Worm (Caenorhabditis elegans): ENCODE data around the gene D1086.21.

D1086.21 gene

ce11 chrV:14094953-14095352, 30.4 kb downstream of the D1086.21 start (continued):
- TF ChIP-seq nhr-90 (tag; optimal IDR thresholded peaks at IDR 0.05; ENCODE audit: poor library complexity) (peak; percentile 46), dsc-1 (tag; optimal IDR thresholded peaks at IDR 0.05) (no peak), lin-14 (GFP tag; optimal IDR thresholded peaks at IDR 0.05) (peak; percentile 84), unc-98 (GFP tag; IDR thresholded peaks at IDR 0.05) (no peak), snpc-4 (tag; optimal IDR thresholded peaks at IDR 0.05) (no peak), zag-1 (tag; optimal IDR thresholded peaks at IDR 0.05) (no peak), tbx-2 (tag; optimal IDR thresholded peaks at IDR 0.05) (peak; percentile 56), unc-86 (tag; optimal IDR thresholded peaks at IDR 0.05) (no peak), Y116A8C.19 (tag; optimal IDR thresholded peaks at IDR 0.05; ENCODE audit: borderline replicate concordance) (no peak), pqm-1 (tag; optimal IDR thresholded peaks at IDR 0.05) (no peak), egl-27 (tag; optimal IDR thresholded peaks at IDR 0.05) (no peak), ets-5 (GFP tag; IDR thresholded peaks at IDR 0.05) (no peak), fkh-8 (tag; optimal IDR thresholded peaks at IDR 0.05) (no peak), xbp-1 (tag; optimal IDR thresholded peaks at IDR 0.05) (no peak), sup-37 (GFP tag; optimal IDR thresholded peaks at IDR 0.05) (no peak), unc-62 (GFP tag; optimal IDR thresholded peaks at IDR 0.05) (no peak), unc-30 (tag; optimal IDR thresholded peaks at IDR 0.05) (no peak), nhr-76 (tag; optimal IDR thresholded peaks at IDR 0.05) (no peak), nhr-84 (tag; optimal IDR thresholded peaks at IDR 0.05) (no peak), swsn-7 (tag; optimal IDR thresholded peaks at IDR 0.05) (no peak), lsy-2 (tag; optimal IDR thresholded peaks at IDR 0.05) (peak in 1 of 2 experiments; percentile 24), nhr-77 (tag; optimal IDR thresholded peaks at IDR 0.05) (no peak), nhr-47 (tag; optimal IDR thresholded peaks at IDR 0.05) (peak; percentile 20), blmp-1 (tag; optimal IDR thresholded peaks at IDR 0.05) (peak; percentile 65), zip-4 (GFP tag; optimal IDR thresholded peaks at IDR 0.05) (no peak), fkh-4 (tag; optimal IDR thresholded peaks at IDR 0.05; ENCODE audit: borderline replicate concordance) (no peak), vab-15 (tag; optimal IDR thresholded peaks at IDR 0.05) (no peak), sox-4 (tag; optimal IDR thresholded peaks at IDR 0.05) (no peak), dpl-1 (GFP tag; optimal IDR thresholded peaks at IDR 0.05) (no peak), ama-1 (optimal IDR thresholded peaks at IDR 0.05) (no peak), ceh-90 (tag; optimal IDR thresholded peaks at IDR 0.05) (no peak), nhr-237 (tag; optimal IDR thresholded peaks at IDR 0.05) (no peak), lir-3 (tag; optimal IDR thresholded peaks at IDR 0.05; ENCODE audit: poor library complexity) (no peak), sptf-1 (tag; optimal IDR thresholded peaks at IDR 0.05) (no peak), tlp-1 (tag; optimal IDR thresholded peaks at IDR 0.05) (no peak), mab-9 (GFP tag; IDR thresholded peaks at IDR 0.05) (no peak), hpl-2 (GFP tag; optimal IDR thresholded peaks at IDR 0.05) (no peak), nhr-19 (GFP tag; conservative IDR thresholded peaks at IDR 0.05) (peak; percentile 23; the same call in 1 of the 2 replicates), efl-1 (optimal IDR thresholded peaks at IDR 0.05) (no peak), efl-1 (GFP tag; optimal IDR thresholded peaks at IDR 0.05 in 1 of 2) (peak in 1 of 2 experiments; percentile 9), hlh-17 (GFP tag; optimal IDR thresholded peaks at IDR 0.05; ENCODE audit: borderline replicate concordance) (no peak), C34B4.2 (tag; optimal IDR thresholded peaks at IDR 0.05) (no peak), aly-2 (tag; optimal IDR thresholded peaks at IDR 0.05) (no peak), aha-1 (tag; optimal IDR thresholded peaks at IDR 0.05) (no peak), F16B12.6 (tag; optimal IDR thresholded peaks at IDR 0.05) (no peak), ceh-88 (GFP tag; IDR thresholded peaks at IDR 0.05) (no peak), grh-1 (GFP tag; IDR thresholded peaks at IDR 0.05) (peak; percentile 68), pag-3 (tag; optimal IDR thresholded peaks at IDR 0.05; ENCODE audit: borderline replicate concordance, insufficient read depth) (no peak), ceh-82 (tag; optimal IDR thresholded peaks at IDR 0.05) (no peak)
